Worm (Caenorhabditis elegans) whole organism, L1 larva: ENCODE results near the gene sqv-8.

ENCODE experiments used
- aly-2 ChIP-seq: fragments of 150-350 bp; optimal IDR thresholded peaks from 2 replicates; lab custom pipeline; 2014; ENCODE audit warnings: missing biosample characterization, missing genetic modification characterization
- ama-1 ChIP-seq: fragments of 150-350 bp; optimal IDR thresholded peaks from 2 replicates; lab custom pipeline; 2014
- fos-1 ChIP-seq: fragments of 150-350 bp; optimal IDR thresholded peaks from 2 replicates; lab custom pipeline; 2014; ENCODE audit warnings: missing biosample characterization, missing genetic modification characterization
- lin-15B ChIP-seq: fragments of 150-350 bp; sonication (generic microtip); optimal IDR thresholded peaks from 3 replicates; lab custom pipeline; 2014; ENCODE audit warnings: missing biosample characterization, missing genetic modification characterization
- lin-35 ChIP-seq, 2 experiments: fragments of 150-350 bp; optimal IDR thresholded peaks; 2 replicates each; lab custom pipeline; 2014; ENCODE audit warnings: missing biosample characterization in 2 of 2, missing genetic modification characterization in 2 of 2, missing genetic modification reagents in 2 of 2
- mdl-1 ChIP-seq, 2 experiments: fragments of 150-350 bp; optimal IDR thresholded peaks; 2 replicates each; lab custom pipeline; 2014 to 2017; ENCODE audit warnings: missing biosample characterization in 2 of 2, missing genetic modification characterization in 2 of 2, inconsistent platforms in 1 of 2
- nhr-11 ChIP-seq: fragments of 150-350 bp; optimal IDR thresholded peaks from 2 replicates; lab custom pipeline; 2014; ENCODE audit warnings: missing biosample characterization, missing genetic modification characterization
- snpc-4 ChIP-seq: fragments of 150-350 bp; optimal IDR thresholded peaks from 2 replicates; lab custom pipeline; 2014; ENCODE audit warnings: missing biosample characterization, missing genetic modification characterization

ce11 chrII:9597516-9598047 is 49.2 kb upstream of the sqv-8 start, which contains the start of gene mrpl-53:
- no peak for TF ChIP-seq ama-1 (lab: Kevin White, UChicago)
- TF ChIP-seq lin-15B (tag; lab: Kevin White, UChicago), result no peak
- no peak for TF ChIP-seq aly-2 (tag; lab: Kevin White, UChicago)
- TF ChIP-seq nhr-11 (tag; lab: Kevin White, UChicago), result no peak
- no peak for TF ChIP-seq fos-1 (tag; lab: Kevin White, UChicago)
- TF ChIP-seq snpc-4 (tag; lab: Kevin White, UChicago), result no peak
- peak in 1 of 2 experiments; percentile 1 for TF ChIP-seq lin-35 (GFP tag; optimal IDR thresholded peaks at IDR 0.05; lab: Kevin White, UChicago)
- TF ChIP-seq mdl-1 (tag; optimal IDR thresholded peaks at IDR 0.05; lab: Kevin White, UChicago), result no peak
